Fruit fly (Drosophila melanogaster) whole organism, embryonic: ENCODE results near the gene ThrRS.

ENCODE experiments used
- CG10462 ChIP-seq: fragments of 200-800 bp; sonication (Bioruptor generic); optimal IDR thresholded peaks from 2 replicates; lab custom pipeline; 2016; ENCODE audit warnings: missing biosample characterization, missing genetic modification characterization
- CG11696 ChIP-seq: fragments of 200-800 bp; sonication (Bioruptor generic); IDR thresholded peaks from 2 replicates; pipeline ENCODE4 v1.3.6; 2022; ENCODE audit warnings: missing biosample characterization, missing genetic modification characterization
- CG12104 ChIP-seq: fragments of 200-800 bp; sonication (Bioruptor generic); optimal IDR thresholded peaks from 3 replicates; lab custom pipeline; 2016; ENCODE audit warnings: missing biosample characterization, missing genetic modification characterization
- CG12391 ChIP-seq: fragments of 200-800 bp; sonication (Bioruptor generic); optimal IDR thresholded peaks from 3 replicates; lab custom pipeline; 2018; ENCODE audit warnings: missing biosample characterization, mild to moderate bottlenecking, missing genetic modification characterization, moderate library complexity
- CG14965 ChIP-seq: fragments of 200-800 bp; sonication (Bioruptor generic); optimal IDR thresholded peaks from 2 replicates; lab custom pipeline; 2016; ENCODE audit warnings: missing biosample characterization, missing genetic modification characterization, borderline replicate concordance
- CG16813 ChIP-seq: fragments of 200-800 bp; sonication (Bioruptor generic); IDR thresholded peaks from 3 replicates; pipeline ENCODE4 v1.3.6; 2022; ENCODE audit warnings: missing biosample characterization, missing genetic modification characterization; ENCODE audit not compliant: partially characterized antibody
- CG17361 ChIP-seq: fragments of 200-800 bp; sonication (Bioruptor generic); IDR thresholded peaks from 3 replicates; pipeline ENCODE4 v1.3.6; 2022; ENCODE audit warnings: missing biosample characterization, missing genetic modification characterization
- CG17829 ChIP-seq: fragments of 200-800 bp; optimal IDR thresholded peaks from 2 replicates; lab custom pipeline; 2019; ENCODE audit warnings: missing biosample characterization, mild to moderate bottlenecking, missing genetic modification characterization, moderate library complexity
- CG2889 ChIP-seq: fragments of 200-800 bp; sonication (Bioruptor generic); IDR thresholded peaks from 3 replicates; pipeline ENCODE4 v1.3.6; 2022; ENCODE audit warnings: missing biosample characterization, missing genetic modification characterization
- CG33213 ChIP-seq: fragments of 200-800 bp; sonication (Bioruptor generic); optimal IDR thresholded peaks from 3 replicates; lab custom pipeline; 2016; ENCODE audit warnings: missing biosample characterization, missing genetic modification characterization
- CG34376 ChIP-seq: fragments of 200-800 bp; sonication (Bioruptor generic); optimal IDR thresholded peaks from 2 replicates; lab custom pipeline; 2018; ENCODE audit warnings: missing biosample characterization, mild to moderate bottlenecking, missing genetic modification characterization
- CG42726 ChIP-seq: fragments of 200-800 bp; sonication (Bioruptor generic); IDR thresholded peaks from 2 replicates; pipeline ENCODE4 v1.3.6; 2022; ENCODE audit warnings: missing biosample characterization, missing genetic modification characterization; ENCODE audit not compliant: partially characterized antibody
- CG5245 ChIP-seq: fragments of 200-800 bp; sonication (Bioruptor generic); optimal IDR thresholded peaks from 3 replicates; lab custom pipeline; 2016; ENCODE audit warnings: missing biosample characterization, missing genetic modification characterization
- CG6683 ChIP-seq: fragments of 200-800 bp; sonication (Bioruptor generic); optimal IDR thresholded peaks from 2 replicates; lab custom pipeline; 2017; ENCODE audit warnings: missing biosample characterization, mild to moderate bottlenecking, missing genetic modification characterization, missing genetic modification reagents
- CG6813 ChIP-seq: fragments of 200-800 bp; sonication (Bioruptor generic); optimal IDR thresholded peaks from 2 replicates; lab custom pipeline; 2017; ENCODE audit warnings: missing biosample characterization, missing genetic modification characterization, mild to moderate bottlenecking, moderate library complexity, missing genetic modification reagents
- CG9727 ChIP-seq: fragments of 200-800 bp; sonication (Bioruptor generic); optimal IDR thresholded peaks from 3 replicates; lab custom pipeline; 2017; ENCODE audit warnings: missing biosample characterization, mild to moderate bottlenecking, missing genetic modification characterization
- CrebB ChIP-seq: fragments of 200-800 bp; sonication (Bioruptor generic); optimal IDR thresholded peaks from 3 replicates; lab custom pipeline; 2018; ENCODE audit warnings: missing biosample characterization, mild to moderate bottlenecking, missing genetic modification characterization
- Dad ChIP-seq: fragments of 200-800 bp; sonication (Bioruptor generic); optimal IDR thresholded peaks from 3 replicates; lab custom pipeline; 2016; ENCODE audit warnings: missing biosample characterization, missing genetic modification characterization
- Dbx ChIP-seq: fragments of 200-800 bp; sonication (Bioruptor generic); IDR thresholded peaks from 3 replicates; pipeline ENCODE4 v1.3.6; 2022; ENCODE audit warnings: missing biosample characterization, missing genetic modification characterization
- Drgx ChIP-seq: fragments of 200-800 bp; sonication (Bioruptor generic); IDR thresholded peaks from 2 replicates; pipeline ENCODE4 v1.3.6; 2022; ENCODE audit warnings: missing biosample characterization, missing genetic modification characterization
- Elba2 ChIP-seq: fragments of 200-800 bp; sonication (Bioruptor generic); optimal IDR thresholded peaks from 3 replicates; lab custom pipeline; 2016; ENCODE audit warnings: missing biosample characterization, missing genetic modification characterization
- Ets97D ChIP-seq: fragments of 200-800 bp; sonication (Bioruptor generic); optimal IDR thresholded peaks from 3 replicates; lab custom pipeline; 2016; ENCODE audit warnings: missing biosample characterization, missing genetic modification characterization
- Gsc ChIP-seq: fragments of 200-800 bp; sonication (Bioruptor generic); IDR thresholded peaks from 2 replicates; pipeline ENCODE4 v1.3.6; 2022; ENCODE audit warnings: missing biosample characterization, missing genetic modification characterization
- Myb ChIP-seq: fragments of 200-800 bp; sonication (Bioruptor generic); optimal IDR thresholded peaks from 2 replicates; lab custom pipeline; 2016; ENCODE audit warnings: missing biosample characterization, missing genetic modification characterization
- NC2β ChIP-seq: fragments of 200-800 bp; sonication (Bioruptor generic); optimal IDR thresholded peaks from 2 replicates; lab custom pipeline; 2016; ENCODE audit warnings: missing biosample characterization, missing genetic modification characterization
- NfI ChIP-seq: fragments of 200-800 bp; sonication (Bioruptor generic); optimal IDR thresholded peaks from 3 replicates; lab custom pipeline; 2018; ENCODE audit warnings: missing biosample characterization, mild to moderate bottlenecking, missing genetic modification characterization, moderate library complexity
- Oli ChIP-seq: fragments of 200-800 bp; sonication (Bioruptor generic); optimal IDR thresholded peaks from 2 replicates; lab custom pipeline; 2018; ENCODE audit warnings: missing biosample characterization, mild to moderate bottlenecking, missing genetic modification characterization, moderate library complexity
- Optix ChIP-seq: fragments of 200-800 bp; sonication (Bioruptor generic); IDR thresholded peaks from 3 replicates; pipeline ENCODE4 v1.3.6; 2022; ENCODE audit warnings: missing biosample characterization, missing genetic modification characterization
- Side ChIP-seq: fragments of 200-800 bp; sonication (Bioruptor generic); optimal IDR thresholded peaks from 2 replicates; lab custom pipeline; 2016; ENCODE audit warnings: missing biosample characterization, missing genetic modification characterization
- Sin3A ChIP-seq: fragments of >200 bp; optimal IDR thresholded peaks from 2 replicates; lab custom pipeline; 2018
- Vsx1 ChIP-seq: fragments of 200-800 bp; sonication (Bioruptor generic); optimal IDR thresholded peaks from 2 replicates; lab custom pipeline; 2017; ENCODE audit warnings: missing biosample characterization, mild to moderate bottlenecking, missing genetic modification characterization, missing genetic modification reagents
- ato ChIP-seq: fragments of 200-800 bp; sonication (Bioruptor generic); IDR thresholded peaks from 2 replicates; pipeline ENCODE4 v1.3.6; 2022; ENCODE audit warnings: missing biosample characterization, missing genetic modification characterization; ENCODE audit not compliant: partially characterized antibody
- bab2 ChIP-seq: fragments of 200-800 bp; sonication (Bioruptor generic); optimal IDR thresholded peaks from 2 replicates; lab custom pipeline; 2016; ENCODE audit warnings: missing biosample characterization, missing genetic modification characterization
- bowl ChIP-seq: fragments of 200-800 bp; sonication (Bioruptor generic); IDR thresholded peaks from 2 replicates; pipeline ENCODE4 v1.3.6; 2022; ENCODE audit warnings: missing biosample characterization, missing genetic modification characterization
- bsh ChIP-seq, 2 experiments: fragments of 200-800 bp; sonication (Bioruptor generic); optimal IDR thresholded peaks; 2 replicates each; lab custom pipeline; 2017 to 2018; ENCODE audit warnings: mild to moderate bottlenecking in 2 of 2, missing biosample characterization in 2 of 2, missing genetic modification characterization in 2 of 2, moderate library complexity in 1 of 2
- caup ChIP-seq: fragments of 200-800 bp; sonication (Bioruptor generic); optimal IDR thresholded peaks from 3 replicates; lab custom pipeline; 2017; ENCODE audit warnings: missing biosample characterization, mild to moderate bottlenecking, missing genetic modification characterization, moderate library complexity; ENCODE audit not compliant: severe bottlenecking
- chinmo ChIP-seq: fragments of 200-800 bp; sonication (Bioruptor generic); IDR thresholded peaks from 4 replicates; pipeline ENCODE4 v1.3.6; 2022; ENCODE audit warnings: missing biosample characterization, missing genetic modification characterization; ENCODE audit not compliant: partially characterized antibody
- ci ChIP-seq: fragments of 200-800 bp; sonication (Bioruptor generic); IDR thresholded peaks from 3 replicates; pipeline ENCODE4 v1.3.6; 2022; ENCODE audit warnings: missing biosample characterization, missing genetic modification characterization
- dati ChIP-seq: fragments of 200-800 bp; sonication (Bioruptor generic); IDR thresholded peaks from 2 replicates; pipeline ENCODE4 v1.3.6; 2022; ENCODE audit warnings: missing biosample characterization, missing genetic modification characterization
- dmrt11E ChIP-seq: fragments of 200-800 bp; sonication (Bioruptor generic); optimal IDR thresholded peaks from 3 replicates; lab custom pipeline; 2018; ENCODE audit warnings: missing biosample characterization, mild to moderate bottlenecking, missing genetic modification characterization, moderate library complexity
- eve ChIP-seq, 2 experiments: fragments of >200 bp; optimal IDR thresholded peaks; 2 replicates each; lab custom pipeline; 2017; ENCODE audit warnings: missing biosample characterization in 2 of 2, missing genetic modification characterization in 2 of 2
- her ChIP-seq: fragments of 200-800 bp; sonication (Bioruptor generic); optimal IDR thresholded peaks from 2 replicates; lab custom pipeline; 2016; ENCODE audit warnings: missing biosample characterization, missing genetic modification characterization
- ind ChIP-seq: fragments of 200-800 bp; sonication (Bioruptor generic); optimal IDR thresholded peaks from 3 replicates; lab custom pipeline; 2016; ENCODE audit warnings: missing biosample characterization, missing genetic modification characterization
- nau ChIP-seq: fragments of 200-800 bp; sonication (Bioruptor generic); optimal IDR thresholded peaks from 3 replicates; lab custom pipeline; 2017; ENCODE audit warnings: missing biosample characterization, mild to moderate bottlenecking, missing genetic modification characterization, missing genetic modification reagents
- nerfin-1 ChIP-seq: fragments of 200-800 bp; sonication (Bioruptor generic); optimal IDR thresholded peaks from 3 replicates; lab custom pipeline; 2019; ENCODE audit warnings: missing biosample characterization, mild to moderate bottlenecking, missing genetic modification characterization, moderate library complexity
- ro ChIP-seq: fragments of 200-800 bp; sonication (Bioruptor generic); IDR thresholded peaks from 2 replicates; pipeline ENCODE4 v1.3.6; 2022; ENCODE audit warnings: missing biosample characterization, missing genetic modification characterization
- sim ChIP-seq: fragments of 200-800 bp; sonication (Bioruptor generic); IDR thresholded peaks from 2 replicates; pipeline ENCODE4 v1.3.6; 2022; ENCODE audit warnings: missing biosample characterization, missing genetic modification characterization
- slou ChIP-seq: fragments of 200-800 bp; sonication (Bioruptor generic); optimal IDR thresholded peaks from 3 replicates; lab custom pipeline; 2016; ENCODE audit warnings: missing biosample characterization, missing genetic modification characterization
- unc-4 ChIP-seq: fragments of 200-800 bp; sonication (Bioruptor generic); IDR thresholded peaks from 2 replicates; pipeline ENCODE4 v1.3.6; 2022; ENCODE audit warnings: missing biosample characterization, missing genetic modification characterization; ENCODE audit not compliant: partially characterized antibody
- zen2 ChIP-seq: fragments of 200-800 bp; sonication (Bioruptor generic); IDR thresholded peaks from 3 replicates; pipeline ENCODE4 v1.3.6; 2022; ENCODE audit warnings: missing biosample characterization, missing genetic modification characterization; ENCODE audit not compliant: partially characterized antibody

Gene ThrRS

dm6 chr2L:12055837-12056388 lies 47.6 kb upstream of the ThrRS start, which contains the start of the genes JhI-21, RpL7-like and CG34164 (continued):
- TF ChIP-seq Oli (tag; lab: Kevin White, UChicago) = no peak
- TF ChIP-seq CG34376 (GFP tag; lab: Kevin White, UChicago) = peak; percentile 30
- no peak for TF ChIP-seq Dbx (GFP tag; lab: Robert Waterston, UW)
- peak in 1 of 2 experiments; percentile 19 for TF ChIP-seq bsh (GFP tag; optimal IDR thresholded peaks at IDR 0.05; lab: Kevin White, UChicago)
- TF ChIP-seq CG42726 (GFP tag; lab: Robert Waterston, UW) = peak; percentile 49; the same call in 1 of the 2 replicates
- no peak for TF ChIP-seq CG10462 (GFP tag; lab: Kevin White, UChicago)
- TF ChIP-seq CG33213 (GFP tag; lab: Kevin White, UChicago) = no peak
- TF ChIP-seq CrebB (tag; lab: Kevin White, UChicago) = no peak
- no peak for TF ChIP-seq slou
- TF ChIP-seq CG6813 (GFP tag; lab: Kevin White, UChicago) = no peak
- TF ChIP-seq CG2889 (GFP tag; lab: Robert Waterston, UW) = no peak
- no peak for TF ChIP-seq eve (GFP tag; optimal IDR thresholded peaks at IDR 0.05; lab: Kevin White, UChicago)
- peak; percentile 77 for TF ChIP-seq Ets97D (GFP tag; lab: Kevin White, UChicago)
- TF ChIP-seq bab2 (GFP tag; lab: Kevin White, UChicago) = no peak
- TF ChIP-seq her (GFP tag; lab: Kevin White, UChicago) = no peak
- no peak for TF ChIP-seq dmrt11E (tag; lab: Kevin White, UChicago)
- no peak for TF ChIP-seq NC2β (GFP tag; lab: Kevin White, UChicago)
- peak; percentile 12 for TF ChIP-seq Side (GFP tag; lab: Kevin White, UChicago)
- peak; percentile 8 for TF ChIP-seq CG17829 (tag; lab: Kevin White, UChicago)
- no peak for TF ChIP-seq NfI (GFP tag; lab: Kevin White, UChicago)
- TF ChIP-seq sim = no peak
- no peak for TF ChIP-seq CG12104 (GFP tag; lab: Kevin White, UChicago)
- no peak for TF ChIP-seq CG14965 (GFP tag; lab: Kevin White, UChicago)
- TF ChIP-seq Sin3A (lab: Kevin White, UChicago) = peak; percentile 43
- TF ChIP-seq CG11696 (GFP tag; lab: Robert Waterston, UW) = no peak
- TF ChIP-seq Gsc (GFP tag; lab: Robert Waterston, UW) = no peak
- TF ChIP-seq CG9727 = no peak
- TF ChIP-seq Elba2 = no peak
- peak; percentile 88; the same call in 2 of the 4 replicates for TF ChIP-seq chinmo (GFP tag; lab: Robert Waterston, UW)
- no peak for TF ChIP-seq ind
- TF ChIP-seq CG17361 = peak; percentile 31; the same call in 1 of the 3 replicates
- peak; percentile 31; the same call in 1 of the 2 replicates for TF ChIP-seq ato (GFP tag; lab: Robert Waterston, UW)
- no peak for TF ChIP-seq CG5245
- no peak for TF ChIP-seq Optix (GFP tag; lab: Robert Waterston, UW)
- no peak for TF ChIP-seq Vsx1 (GFP tag; lab: Kevin White, UChicago)
- TF ChIP-seq CG12391 (tag; lab: Kevin White, UChicago) = no peak
- no peak for TF ChIP-seq Dad
- no peak for TF ChIP-seq Myb (GFP tag; lab: Kevin White, UChicago)
- no peak for TF ChIP-seq ci (GFP tag; lab: Robert Waterston, UW)
- TF ChIP-seq nerfin-1 (tag; lab: Kevin White, UChicago) = peak; percentile 98
- no peak for TF ChIP-seq ro (GFP tag; lab: Robert Waterston, UW)
- TF ChIP-seq Drgx (GFP tag; lab: Robert Waterston, UW) = 0 out of 2 replicates have a peak, but pooled peaks have one; percentile 18
- no peak for TF ChIP-seq caup (GFP tag; lab: Kevin White, UChicago)
- TF ChIP-seq nau (GFP tag; lab: Kevin White, UChicago) = no peak
- TF ChIP-seq bowl = no peak
- TF ChIP-seq zen2 (GFP tag; lab: Robert Waterston, UW) = no peak; the same call in 2 of the 3 replicates
- no peak for TF ChIP-seq dati (GFP tag; lab: Robert Waterston, UW)
- peak; percentile 56; the same call in 2 of the 3 replicates for TF ChIP-seq CG16813 (GFP tag; lab: Robert Waterston, UW)
- no peak for TF ChIP-seq CG6683
- peak; percentile 73; the same call in 1 of the 2 replicates for TF ChIP-seq unc-4
